Fruit fly (Drosophila melanogaster) whole organism, embryonic: ENCODE data around the gene Invadolysin.

Source experiments
- Adf1 ChIP-seq: fragments of 200-800 bp; sonication (Bioruptor generic); IDR thresholded peaks from 2 replicates; pipeline ENCODE4 v1.3.6; 2022; ENCODE audit warnings: missing biosample characterization, missing genetic modification characterization
- CG10209 ChIP-seq: fragments of 200-800 bp; sonication (Bioruptor generic); optimal IDR thresholded peaks from 3 replicates; lab custom pipeline; 2017; ENCODE audit warnings: missing biosample characterization, mild to moderate bottlenecking, missing genetic modification characterization, missing genetic modification reagents
- CG11456 ChIP-seq: fragments of 200-800 bp; sonication (Bioruptor generic); IDR thresholded peaks from 3 replicates; pipeline ENCODE4 v1.3.6; 2022; ENCODE audit warnings: missing biosample characterization, missing genetic modification characterization
- CG11695 ChIP-seq: fragments of 200-800 bp; sonication (Bioruptor generic); IDR thresholded peaks from 3 replicates; pipeline ENCODE4 v1.3.6; 2022; ENCODE audit warnings: missing biosample characterization, missing genetic modification characterization
- CG12299 ChIP-seq: fragments of 200-800 bp; sonication (Bioruptor generic); optimal IDR thresholded peaks from 2 replicates; lab custom pipeline; 2018; ENCODE audit warnings: missing biosample characterization, mild to moderate bottlenecking, missing genetic modification characterization
- CG1233 ChIP-seq: fragments of 200-800 bp; sonication (Bioruptor generic); optimal IDR thresholded peaks from 4 replicates; lab custom pipeline; 2018; ENCODE audit warnings: missing biosample characterization, mild to moderate bottlenecking, missing genetic modification characterization
- CG14050 ChIP-seq: fragments of 200-800 bp; sonication (Bioruptor generic); IDR thresholded peaks from 3 replicates; pipeline ENCODE4 v1.3.6; 2022; ENCODE audit warnings: missing biosample characterization, missing genetic modification characterization
- CG16815 ChIP-seq: fragments of 200-800 bp; sonication (Bioruptor generic); optimal IDR thresholded peaks from 3 replicates; lab custom pipeline; 2017; ENCODE audit warnings: missing biosample characterization, mild to moderate bottlenecking, missing genetic modification characterization
- CG2116 ChIP-seq: fragments of 200-800 bp; sonication (Bioruptor generic); optimal IDR thresholded peaks from 3 replicates; lab custom pipeline; 2018; ENCODE audit warnings: missing biosample characterization, mild to moderate bottlenecking, missing genetic modification characterization
- CG31441 ChIP-seq: fragments of 200-800 bp; sonication (Bioruptor generic); IDR thresholded peaks from 2 replicates; pipeline ENCODE4 v1.3.6; 2022; ENCODE audit warnings: missing biosample characterization, missing genetic modification characterization
- CG33557 ChIP-seq: fragments of 200-800 bp; sonication (Bioruptor generic); optimal IDR thresholded peaks from 2 replicates; lab custom pipeline; 2019; ENCODE audit warnings: missing biosample characterization, mild to moderate bottlenecking, missing genetic modification characterization, moderate library complexity
- CG34376 ChIP-seq: fragments of 200-800 bp; sonication (Bioruptor generic); optimal IDR thresholded peaks from 2 replicates; lab custom pipeline; 2018; ENCODE audit warnings: missing biosample characterization, mild to moderate bottlenecking, missing genetic modification characterization
- CG6654 ChIP-seq: fragments of 200-800 bp; sonication (Bioruptor generic); optimal IDR thresholded peaks from 2 replicates; lab custom pipeline; 2017; ENCODE audit warnings: missing biosample characterization, mild to moderate bottlenecking, missing genetic modification characterization
- CG6765 ChIP-seq: fragments of 200-800 bp; sonication (Bioruptor generic); optimal IDR thresholded peaks from 3 replicates; lab custom pipeline; 2017; ENCODE audit warnings: missing biosample characterization, mild to moderate bottlenecking, missing genetic modification characterization
- CG7839 ChIP-seq: fragments of 200-800 bp; sonication (Bioruptor generic); optimal IDR thresholded peaks from 3 replicates; lab custom pipeline; 2018; ENCODE audit warnings: missing biosample characterization, mild to moderate bottlenecking, missing genetic modification characterization, moderate library complexity
- CG8924 ChIP-seq: fragments of 200-800 bp; optimal IDR thresholded peaks from 3 replicates; lab custom pipeline; 2019; ENCODE audit warnings: missing biosample characterization, mild to moderate bottlenecking, missing genetic modification characterization, moderate library complexity
- Dip3 ChIP-seq: fragments of 200-800 bp; sonication (Bioruptor generic); optimal IDR thresholded peaks from 3 replicates; lab custom pipeline; 2016; ENCODE audit warnings: missing biosample characterization, missing genetic modification characterization
- Ets65A ChIP-seq: fragments of 200-800 bp; sonication (Bioruptor generic); peaks from one replicate; lab custom pipeline; 2016; ENCODE audit warnings: missing biosample characterization, missing genetic modification characterization
- GATAe ChIP-seq: fragments of 200-800 bp; sonication (Bioruptor generic); conservative IDR thresholded peaks from 2 replicates; pipeline ENCODE4 v1.3.6; 2022; ENCODE audit warnings: missing biosample characterization, missing genetic modification characterization
- Gug ChIP-seq: fragments of 200-800 bp; sonication (Bioruptor generic); IDR thresholded peaks from 4 replicates; pipeline ENCODE4 v1.3.6; 2022; ENCODE audit warnings: missing biosample characterization, missing genetic modification characterization
- HmgD ChIP-seq: fragments of 200-800 bp; sonication (Bioruptor generic); optimal IDR thresholded peaks from 3 replicates; lab custom pipeline; 2016; ENCODE audit warnings: missing biosample characterization, missing genetic modification characterization
- Max ChIP-seq: fragments of 200-800 bp; sonication (Bioruptor generic); optimal IDR thresholded peaks from 2 replicates; lab custom pipeline; 2016; ENCODE audit warnings: missing biosample characterization, mild to moderate bottlenecking, missing genetic modification characterization
- Med ChIP-seq: fragments of 200-800 bp; sonication (Bioruptor generic); peaks from one replicate; lab custom pipeline; 2016; ENCODE audit warnings: missing biosample characterization, missing genetic modification characterization, mild to moderate bottlenecking, inconsistent platforms, moderate library complexity
- Opbp ChIP-seq: fragments of 200-800 bp; sonication (Bioruptor generic); IDR thresholded peaks from 3 replicates; pipeline ENCODE4 v1.3.6; 2022; ENCODE audit warnings: missing biosample characterization, missing genetic modification characterization; ENCODE audit not compliant: partially characterized antibody
- Rx ChIP-seq: fragments of 200-800 bp; sonication (Bioruptor generic); IDR thresholded peaks from 2 replicates; pipeline ENCODE4 v1.3.6; 2022; ENCODE audit warnings: missing biosample characterization, missing genetic modification characterization
- Stat92E ChIP-seq, 3 experiments: fragments of >200 bp in 2 of 3; fragments of 200-800 bp in 1 of 3; sonication (Bioruptor generic) in 1 of 3; optimal IDR thresholded peaks; 2 replicates each; lab custom pipeline; 2017 to 2019; ENCODE audit warnings: missing biosample characterization in 3 of 3, missing genetic modification characterization in 3 of 3, mild to moderate bottlenecking in 1 of 3, moderate library complexity in 1 of 3
- Tbp ChIP-seq: fragments of >200 bp; optimal IDR thresholded peaks from 2 replicates; lab custom pipeline; 2018; ENCODE audit warnings: missing biosample characterization, missing genetic modification characterization
- Usf ChIP-seq: fragments of 200-800 bp; sonication (Bioruptor generic); optimal IDR thresholded peaks from 2 replicates; lab custom pipeline; 2017; ENCODE audit warnings: missing genotype, missing biosample characterization, missing genetic modification characterization
- bigmax ChIP-seq: fragments of 200-800 bp; sonication (Bioruptor generic); optimal IDR thresholded peaks from 2 replicates; lab custom pipeline; 2018; ENCODE audit warnings: missing biosample characterization, mild to moderate bottlenecking, missing genetic modification characterization
- corto ChIP-seq: fragments of 200-800 bp; sonication (Bioruptor generic); optimal IDR thresholded peaks from 2 replicates; lab custom pipeline; 2016; ENCODE audit warnings: missing biosample characterization, mild to moderate bottlenecking, missing genetic modification characterization, moderate library complexity
- crc ChIP-seq: fragments of 200-800 bp; sonication (Bioruptor generic); optimal IDR thresholded peaks from 2 replicates; lab custom pipeline; 2016; ENCODE audit warnings: missing biosample characterization, missing genetic modification characterization
- hbn ChIP-seq: fragments of 200-800 bp; sonication (Bioruptor generic); IDR thresholded peaks from 2 replicates; pipeline ENCODE4 v1.3.6; 2022; ENCODE audit warnings: missing biosample characterization, missing genetic modification characterization; ENCODE audit not compliant: partially characterized antibody
- inv ChIP-seq: fragments of 200-800 bp; sonication (Bioruptor generic); IDR thresholded peaks from 2 replicates; pipeline ENCODE4 v1.3.6; 2022; ENCODE audit warnings: missing biosample characterization, missing genetic modification characterization; ENCODE audit not compliant: partially characterized antibody
- klu ChIP-seq: fragments of 200-800 bp; sonication (Bioruptor generic); IDR thresholded peaks from 2 replicates; pipeline ENCODE4 v1.3.6; 2022; ENCODE audit warnings: missing biosample characterization, missing genetic modification characterization
- luna ChIP-seq: fragments of 200-800 bp; sonication (Bioruptor generic); optimal IDR thresholded peaks from 2 replicates; lab custom pipeline; 2016; ENCODE audit warnings: missing biosample characterization, missing genetic modification characterization
- onecut ChIP-seq: fragments of 200-800 bp; sonication (Bioruptor generic); IDR thresholded peaks from 2 replicates; pipeline ENCODE4 v1.3.6; 2022; ENCODE audit warnings: missing biosample characterization, missing genetic modification characterization
- pnt ChIP-seq: fragments of 200-800 bp; sonication (Bioruptor generic); optimal IDR thresholded peaks from 3 replicates; lab custom pipeline; 2016; ENCODE audit warnings: missing biosample characterization, missing genetic modification characterization
- salm ChIP-seq: fragments of 200-800 bp; sonication (Bioruptor generic); optimal IDR thresholded peaks from 2 replicates; lab custom pipeline; 2018; ENCODE audit warnings: missing biosample characterization, mild to moderate bottlenecking, missing genetic modification characterization
- sens ChIP-seq: fragments of 200-800 bp; sonication (Bioruptor generic); peaks from one replicate; lab custom pipeline; 2016; ENCODE audit warnings: missing biosample characterization, missing genetic modification characterization
- slp2 ChIP-seq: fragments of 200-800 bp; sonication (Bioruptor generic); optimal IDR thresholded peaks from 2 replicates; lab custom pipeline; 2016; ENCODE audit warnings: missing biosample characterization, missing genetic modification characterization
- stc ChIP-seq: fragments of 200-800 bp; sonication (Bioruptor generic); IDR thresholded peaks from 2 replicates; pipeline ENCODE4 v1.3.6; 2022; ENCODE audit warnings: missing biosample characterization, missing genetic modification characterization
- trem ChIP-seq: fragments of 200-800 bp; optimal IDR thresholded peaks from 3 replicates; lab custom pipeline; 2019; ENCODE audit warnings: missing biosample characterization, mild to moderate bottlenecking, missing genetic modification characterization, moderate library complexity
- vvl ChIP-seq: fragments of 200-800 bp; sonication (Bioruptor generic); IDR thresholded peaks from 2 replicates; pipeline ENCODE4 v1.3.6; 2022; ENCODE audit warnings: missing biosample characterization, missing genetic modification characterization
- z ChIP-seq: fragments of 200-800 bp; sonication (Bioruptor generic); IDR thresholded peaks from 3 replicates; pipeline ENCODE4 v1.3.6; 2022; ENCODE audit warnings: missing biosample characterization, missing genetic modification characterization

Gene Invadolysin

dm6 chr3R:10139649-10140598 is 4.5 kb upstream of the Invadolysin start, which contains the start of gene tws (continued):
- TF ChIP-seq HmgD = no peak
- peak; percentile 7; the same call in 1 of the 2 replicates for TF ChIP-seq Adf1 (GFP tag; lab: Robert Waterston, UW)
- TF ChIP-seq hbn (GFP tag; lab: Robert Waterston, UW) = no peak
- no peak for TF ChIP-seq trem (tag; lab: Kevin White, UChicago)
- peak; percentile 63; the same call in 1 of the 2 replicates for TF ChIP-seq stc
- no peak for TF ChIP-seq CG16815
- peak; percentile 36; the same call in 1 of the 2 replicates for TF ChIP-seq onecut (GFP tag; lab: Robert Waterston, UW)
- peak; percentile 59 for TF ChIP-seq CG6765 (GFP tag; lab: Kevin White, UChicago)
- no peak for TF ChIP-seq CG12299
- peak; percentile 87 for TF ChIP-seq vvl (GFP tag; lab: Robert Waterston, UW)
- no peak for TF ChIP-seq CG33557 (GFP tag; lab: Kevin White, UChicago)
- TF ChIP-seq pnt = peak; percentile 4
- no peak for TF ChIP-seq luna (GFP tag; lab: Kevin White, UChicago)
- TF ChIP-seq CG1233 = peak; percentile 36
- peak; percentile 66 for TF ChIP-seq CG10209 (GFP tag; lab: Kevin White, UChicago)
- TF ChIP-seq Stat92E (GFP tag; optimal IDR thresholded peaks at IDR 0.05; lab: Kevin White, UChicago) = no peak
- TF ChIP-seq CG8924 (tag; lab: Kevin White, UChicago) = peak; percentile 47
- TF ChIP-seq z (GFP tag; lab: Robert Waterston, UW) = no peak
- TF ChIP-seq GATAe = no peak
- peak; percentile 39 for TF ChIP-seq Dip3 (GFP tag; lab: Kevin White, UChicago)
- TF ChIP-seq slp2 (GFP tag; lab: Kevin White, UChicago) = peak; percentile 30
- TF ChIP-seq inv = no peak
- no peak for TF ChIP-seq salm
- TF ChIP-seq CG31441 = peak; percentile 68
- TF ChIP-seq CG2116 = no peak
- 0 out of 3 replicates have a peak, but pooled peaks have one; percentile 31 for TF ChIP-seq Opbp (GFP tag; lab: Robert Waterston, UW)
- peak; percentile 9; the same call in 1 of the 4 replicates for TF ChIP-seq Gug
- TF ChIP-seq crc (GFP tag; lab: Kevin White, UChicago) = peak; percentile 6
- TF ChIP-seq Tbp = no peak
- peak; percentile 51 for TF ChIP-seq Max
- TF ChIP-seq CG11456 (GFP tag; lab: Robert Waterston, UW) = peak; percentile 52; the same call in 1 of the 3 replicates
- TF ChIP-seq, all 482 proteins: peak for 255

dm6 chr3R:10142770-10143169 is 1.7 kb upstream of the Invadolysin start, which contains the start of gene CG42759:
TSS of gene CG42759 (plus strand) at chr3R:10143070.
- TF ChIP-seq Ets65A (GFP tag; lab: Kevin White, UChicago) = peak; percentile 18
- TF ChIP-seq klu (GFP tag; lab: Robert Waterston, UW) = 0 out of 2 replicates have a peak, but pooled peaks have one; percentile 19
- peak; percentile 7 for TF ChIP-seq Med (GFP tag; lab: Kevin White, UChicago)
- no peak for TF ChIP-seq CG14050 (GFP tag; lab: Robert Waterston, UW)
- TF ChIP-seq, all 482 proteins: peak for 3

- TF ChIP-seq CG7839 (tag; lab: Kevin White, UChicago) (no peak), CG34376 (GFP tag; lab: Kevin White, UChicago) (no peak), Med (GFP tag; lab: Kevin White, UChicago) (peak; percentile 34), bigmax (GFP tag; lab: Kevin White, UChicago) (no peak), corto (GFP tag; lab: Kevin White, UChicago) (no peak), CG11695 (GFP tag; lab: Robert Waterston, UW) (peak; percentile 64), CG6654 (no peak), sens (GFP tag; lab: Kevin White, UChicago) (peak; percentile 55), Usf (GFP tag; lab: Kevin White, UChicago) (no peak), Rx (GFP tag; lab: Robert Waterston, UW) (no peak)
Observed at dm6 chr3R:10147176-10147575, 2.7 kb downstream of the Invadolysin start.
